Fruit fly (Drosophila melanogaster) whole organism, embryonic: ENCODE measurements around the gene CG17207.
A peak's percentile ranks its signal among the peaks of the same experiment; 100 is the strongest.

ENCODE experiments used
- Asciz ChIP-seq: fragments of 200-800 bp; sonication (Bioruptor generic); optimal IDR thresholded peaks from 2 replicates; lab custom pipeline; 2017; ENCODE audit warnings: missing biosample characterization, mild to moderate bottlenecking, missing genetic modification characterization, missing genetic modification reagents
- Atf6 ChIP-seq: fragments of 200-800 bp; sonication (Bioruptor generic); IDR thresholded peaks from 2 replicates; pipeline ENCODE4 v1.3.6; 2022; ENCODE audit warnings: missing biosample characterization, missing genetic modification characterization
- B-H1 ChIP-seq: fragments of 200-800 bp; sonication (Bioruptor generic); IDR thresholded peaks from 3 replicates; pipeline ENCODE4 v1.3.6; 2022; ENCODE audit warnings: missing biosample characterization, missing genetic modification characterization
- Blimp-1 ChIP-seq: fragments of 200-800 bp; sonication (Bioruptor generic); optimal IDR thresholded peaks from 3 replicates; lab custom pipeline; 2018; ENCODE audit warnings: missing biosample characterization, missing genetic modification characterization, mild to moderate bottlenecking, moderate library complexity, missing genetic modification reagents
- CG10209 ChIP-seq: fragments of 200-800 bp; sonication (Bioruptor generic); optimal IDR thresholded peaks from 3 replicates; lab custom pipeline; 2017; ENCODE audit warnings: missing biosample characterization, mild to moderate bottlenecking, missing genetic modification characterization, missing genetic modification reagents
- CG10979 ChIP-seq: fragments of 200-800 bp; sonication (Bioruptor generic); optimal IDR thresholded peaks from 2 replicates; lab custom pipeline; 2018; ENCODE audit warnings: missing biosample characterization, mild to moderate bottlenecking, missing genetic modification characterization, moderate library complexity
- CG11695 ChIP-seq: fragments of 200-800 bp; sonication (Bioruptor generic); IDR thresholded peaks from 3 replicates; pipeline ENCODE4 v1.3.6; 2022; ENCODE audit warnings: missing biosample characterization, missing genetic modification characterization
- CG12104 ChIP-seq: fragments of 200-800 bp; sonication (Bioruptor generic); optimal IDR thresholded peaks from 3 replicates; lab custom pipeline; 2016; ENCODE audit warnings: missing biosample characterization, missing genetic modification characterization
- CG13296 ChIP-seq: fragments of 200-800 bp; sonication (Bioruptor generic); optimal IDR thresholded peaks from 3 replicates; lab custom pipeline; 2018; ENCODE audit warnings: missing biosample characterization, mild to moderate bottlenecking, missing genetic modification characterization
- CG13894 ChIP-seq: fragments of 200-800 bp; sonication (Bioruptor generic); optimal IDR thresholded peaks from 3 replicates; lab custom pipeline; 2018; ENCODE audit warnings: missing biosample characterization, mild to moderate bottlenecking, missing genetic modification characterization, moderate library complexity
- CG15011 ChIP-seq: fragments of 200-800 bp; sonication (Bioruptor generic); optimal IDR thresholded peaks from 3 replicates; lab custom pipeline; 2018; ENCODE audit warnings: missing biosample characterization, mild to moderate bottlenecking, missing genetic modification characterization
- CG15269 ChIP-seq: fragments of 200-800 bp; sonication (Bioruptor generic); optimal IDR thresholded peaks from 2 replicates; lab custom pipeline; 2018; ENCODE audit warnings: missing biosample characterization, mild to moderate bottlenecking, missing genetic modification characterization, moderate library complexity
- CG1603 ChIP-seq: fragments of 200-800 bp; sonication (Bioruptor generic); optimal IDR thresholded peaks from 2 replicates; lab custom pipeline; 2019; ENCODE audit warnings: missing biosample characterization, mild to moderate bottlenecking, missing genetic modification characterization, moderate library complexity
- CG16815 ChIP-seq: fragments of 200-800 bp; sonication (Bioruptor generic); optimal IDR thresholded peaks from 3 replicates; lab custom pipeline; 2017; ENCODE audit warnings: missing biosample characterization, mild to moderate bottlenecking, missing genetic modification characterization
- CG17328 ChIP-seq: fragments of 200-800 bp; sonication (Bioruptor generic); IDR thresholded peaks from 2 replicates; pipeline ENCODE4 v1.3.6; 2022; ENCODE audit warnings: missing biosample characterization, missing genetic modification characterization
- CG17385 ChIP-seq: fragments of 200-800 bp; sonication (Bioruptor generic); optimal IDR thresholded peaks from 3 replicates; lab custom pipeline; 2018; ENCODE audit warnings: missing biosample characterization, mild to moderate bottlenecking, missing genetic modification characterization
- CG18599 ChIP-seq: fragments of 200-800 bp; sonication (Bioruptor generic); optimal IDR thresholded peaks from 3 replicates; lab custom pipeline; 2017; ENCODE audit warnings: missing biosample characterization, missing genetic modification characterization, mild to moderate bottlenecking, moderate library complexity, missing genetic modification reagents
- CG32772 ChIP-seq: fragments of 200-800 bp; sonication (Bioruptor generic); IDR thresholded peaks from 2 replicates; pipeline ENCODE4 v1.3.6; 2022; ENCODE audit warnings: missing biosample characterization, missing genetic modification characterization
- CG3281 ChIP-seq: fragments of 200-800 bp; sonication (Bioruptor generic); optimal IDR thresholded peaks from 3 replicates; lab custom pipeline; 2017; ENCODE audit warnings: missing biosample characterization, mild to moderate bottlenecking, missing genetic modification characterization
- CG3995 ChIP-seq: fragments of 200-800 bp; sonication (Bioruptor generic); optimal IDR thresholded peaks from 3 replicates; lab custom pipeline; 2016; ENCODE audit warnings: missing biosample characterization, missing genetic modification characterization
- CG4360 ChIP-seq: fragments of 200-800 bp; sonication (Bioruptor generic); IDR thresholded peaks from 2 replicates; pipeline ENCODE4 v1.3.6; 2022; ENCODE audit warnings: missing biosample characterization, missing genetic modification characterization
- CG7357 ChIP-seq: fragments of 200-800 bp; sonication (Bioruptor generic); IDR thresholded peaks from 3 replicates; pipeline ENCODE4 v1.3.6; 2022; ENCODE audit warnings: missing biosample characterization, missing genetic modification characterization
- CG7556 ChIP-seq: fragments of 200-800 bp; sonication (Bioruptor generic); optimal IDR thresholded peaks from 2 replicates; lab custom pipeline; 2017; ENCODE audit warnings: missing biosample characterization, mild to moderate bottlenecking, missing genetic modification characterization
- CG7839 ChIP-seq: fragments of 200-800 bp; sonication (Bioruptor generic); optimal IDR thresholded peaks from 3 replicates; lab custom pipeline; 2018; ENCODE audit warnings: missing biosample characterization, mild to moderate bottlenecking, missing genetic modification characterization, moderate library complexity
- CG8765 ChIP-seq: fragments of 200-800 bp; sonication (Bioruptor generic); IDR thresholded peaks from 2 replicates; pipeline ENCODE4 v1.3.6; 2022; ENCODE audit warnings: missing biosample characterization, missing genetic modification characterization
- CG8924 ChIP-seq: fragments of 200-800 bp; optimal IDR thresholded peaks from 3 replicates; lab custom pipeline; 2019; ENCODE audit warnings: missing biosample characterization, mild to moderate bottlenecking, missing genetic modification characterization, moderate library complexity
- CG9932 ChIP-seq: fragments of 200-800 bp; sonication (Bioruptor generic); IDR thresholded peaks from 2 replicates; pipeline ENCODE4 v1.3.6; 2022; ENCODE audit warnings: missing biosample characterization, missing genetic modification characterization
- E2f2 ChIP-seq: fragments of 200-800 bp; sonication (Bioruptor generic); IDR thresholded peaks from 2 replicates; pipeline ENCODE4 v1.3.6; 2022; ENCODE audit warnings: missing biosample characterization, missing genetic modification characterization
- HHEX ChIP-seq: fragments of 200-800 bp; sonication (Bioruptor generic); optimal IDR thresholded peaks from 3 replicates; lab custom pipeline; 2017; ENCODE audit warnings: missing biosample characterization, mild to moderate bottlenecking, missing genetic modification characterization, missing genetic modification reagents
- HLH54F ChIP-seq: fragments of 200-800 bp; sonication (Bioruptor generic); optimal IDR thresholded peaks from 3 replicates; lab custom pipeline; 2016; ENCODE audit warnings: missing biosample characterization, missing genetic modification characterization
- Hr51 ChIP-seq, 2 experiments: fragments of 200-800 bp; sonication (Bioruptor generic); optimal IDR thresholded peaks; 2 replicates in 1 of 2; 3 replicates in 1 of 2; lab custom pipeline; 2016 to 2018; ENCODE audit warnings: missing biosample characterization in 2 of 2, missing genetic modification characterization in 2 of 2, mild to moderate bottlenecking in 1 of 2, moderate library complexity in 1 of 2
- Kr ChIP-seq: fragments of 200-800 bp; sonication (Bioruptor generic); optimal IDR thresholded peaks from 2 replicates; lab custom pipeline; 2017; ENCODE audit warnings: missing biosample characterization, mild to moderate bottlenecking, missing genetic modification characterization
- MESR4 ChIP-seq: fragments of 200-800 bp; sonication (Bioruptor generic); optimal IDR thresholded peaks from 2 replicates; lab custom pipeline; 2018; ENCODE audit warnings: missing biosample characterization, mild to moderate bottlenecking, missing genetic modification characterization, moderate library complexity
- Vsx1 ChIP-seq: fragments of 200-800 bp; sonication (Bioruptor generic); optimal IDR thresholded peaks from 2 replicates; lab custom pipeline; 2017; ENCODE audit warnings: missing biosample characterization, mild to moderate bottlenecking, missing genetic modification characterization, missing genetic modification reagents
- Xrp1 ChIP-seq: fragments of 200-800 bp; sonication (Bioruptor generic); IDR thresholded peaks from 2 replicates; pipeline ENCODE4 v1.3.6; 2022; ENCODE audit warnings: missing biosample characterization, missing genetic modification characterization
- ap ChIP-seq: fragments of 200-800 bp; sonication (Bioruptor generic); IDR thresholded peaks from 2 replicates; pipeline ENCODE4 v1.3.6; 2022; ENCODE audit warnings: missing biosample characterization, missing genetic modification characterization
- ato ChIP-seq: fragments of 200-800 bp; sonication (Bioruptor generic); IDR thresholded peaks from 2 replicates; pipeline ENCODE4 v1.3.6; 2022; ENCODE audit warnings: missing biosample characterization, missing genetic modification characterization; ENCODE audit not compliant: partially characterized antibody
- cas ChIP-seq: fragments of 200-800 bp; sonication (Bioruptor generic); IDR thresholded peaks from 2 replicates; pipeline ENCODE4 v1.3.6; 2022; ENCODE audit warnings: missing biosample characterization, missing genetic modification characterization
- dpn ChIP-seq, 2 experiments: fragments of 200-800 bp; sonication (Bioruptor generic); optimal IDR thresholded peaks; 3 replicates each; lab custom pipeline; 2016; ENCODE audit warnings: missing biosample characterization in 2 of 2, missing genetic modification characterization in 2 of 2
- esg ChIP-seq: fragments of 200-800 bp; sonication (Bioruptor generic); conservative IDR thresholded peaks from 2 replicates; pipeline ENCODE4 v1.3.6; 2022; ENCODE audit warnings: missing biosample characterization, missing genetic modification characterization
- fd96Cb ChIP-seq: fragments of 200-800 bp; sonication (Bioruptor generic); optimal IDR thresholded peaks from 2 replicates; lab custom pipeline; 2018; ENCODE audit warnings: missing biosample characterization, mild to moderate bottlenecking, missing genetic modification characterization, moderate library complexity
- fru ChIP-seq: fragments of >200 bp; optimal IDR thresholded peaks from 2 replicates; lab custom pipeline; 2017
- hbn ChIP-seq: fragments of 200-800 bp; sonication (Bioruptor generic); IDR thresholded peaks from 2 replicates; pipeline ENCODE4 v1.3.6; 2022; ENCODE audit warnings: missing biosample characterization, missing genetic modification characterization; ENCODE audit not compliant: partially characterized antibody
- klu ChIP-seq: fragments of 200-800 bp; sonication (Bioruptor generic); IDR thresholded peaks from 2 replicates; pipeline ENCODE4 v1.3.6; 2022; ENCODE audit warnings: missing biosample characterization, missing genetic modification characterization
- lmd ChIP-seq: fragments of 200-800 bp; sonication (Bioruptor generic); IDR thresholded peaks from 2 replicates; pipeline ENCODE4 v1.3.6; 2022; ENCODE audit warnings: missing biosample characterization, missing genetic modification characterization
- org-1 ChIP-seq: fragments of 200-800 bp; sonication (Bioruptor generic); optimal IDR thresholded peaks from 2 replicates; lab custom pipeline; 2017; ENCODE audit warnings: missing biosample characterization, missing genetic modification characterization
- psq ChIP-seq: fragments of 200-800 bp; sonication (Bioruptor generic); optimal IDR thresholded peaks from 2 replicates; lab custom pipeline; 2017; ENCODE audit warnings: missing biosample characterization, missing genetic modification characterization
- row ChIP-seq: fragments of 200-800 bp; sonication (Bioruptor generic); IDR thresholded peaks from 3 replicates; pipeline ENCODE4 v1.3.6; 2022; ENCODE audit warnings: missing biosample characterization, missing genetic modification characterization
- sd ChIP-seq: fragments of 200-800 bp; sonication (Bioruptor generic); optimal IDR thresholded peaks from 3 replicates; lab custom pipeline; 2018; ENCODE audit warnings: missing biosample characterization, mild to moderate bottlenecking, missing genetic modification characterization, moderate library complexity
- sens ChIP-seq: fragments of 200-800 bp; sonication (Bioruptor generic); peaks from one replicate; lab custom pipeline; 2016; ENCODE audit warnings: missing biosample characterization, missing genetic modification characterization

Gene CG17207

dm6 chr3R:12451376-12451775, 12.4 kb upstream of the CG17207 start (continued):
- TF ChIP-seq CG7839 (peak; percentile 58), CG32772 (GFP tag; lab: Robert Waterston, UW) (0 out of 2 replicates have a peak, but pooled peaks have one; percentile 29), HHEX (GFP tag; lab: Kevin White, UChicago) (peak; percentile 0), CG8924 (tag; lab: Kevin White, UChicago) (peak; percentile 5), CG12104 (GFP tag; lab: Kevin White, UChicago) (no peak), Blimp-1 (GFP tag; lab: Kevin White, UChicago) (peak; percentile 38), psq (GFP tag; lab: Kevin White, UChicago) (no peak), dpn (GFP tag; optimal IDR thresholded peaks at IDR 0.05; lab: Kevin White, UChicago) (peak in 1 of 2 experiments; percentile 22), CG8765 (no peak), CG16815 (GFP tag; lab: Kevin White, UChicago) (no peak), CG7556 (GFP tag; lab: Kevin White, UChicago) (peak; percentile 4), Vsx1 (GFP tag; lab: Kevin White, UChicago) (no peak), CG10209 (GFP tag; lab: Kevin White, UChicago) (peak; percentile 46), sens (GFP tag; lab: Kevin White, UChicago) (peak; percentile 77), CG13296 (GFP tag; lab: Kevin White, UChicago) (peak; percentile 12), org-1 (GFP tag; lab: Kevin White, UChicago) (no peak), CG10979 (peak; percentile 12), E2f2 (GFP tag; lab: Robert Waterston, UW) (peak; percentile 13; the same call in 1 of the 2 replicates), CG17385 (GFP tag; lab: Kevin White, UChicago) (peak; percentile 35), CG1603 (tag; lab: Kevin White, UChicago) (peak; percentile 51), CG18599 (GFP tag; lab: Kevin White, UChicago) (no peak), lmd (GFP tag; lab: Robert Waterston, UW) (0 out of 2 replicates have a peak, but pooled peaks have one; percentile 16), Hr51 (GFP tag; optimal IDR thresholded peaks at IDR 0.05; lab: Kevin White, UChicago) (peak in 1 of 2 experiments; percentile 77), HLH54F (no peak), CG9932 (0 out of 2 replicates have a peak, but pooled peaks have one; percentile 21), row (GFP tag; lab: Robert Waterston, UW) (peak; percentile 42), CG7357 (GFP tag; lab: Robert Waterston, UW) (0 out of 3 replicates have a peak, but pooled peaks have one; percentile 7), CG15269 (tag; lab: Kevin White, UChicago) (peak; percentile 70), Asciz (GFP tag; lab: Kevin White, UChicago) (peak; percentile 21), CG3281 (GFP tag; lab: Kevin White, UChicago) (peak; percentile 14), ap (GFP tag; lab: Robert Waterston, UW) (peak; percentile 35; the same call in 1 of the 2 replicates), Atf6 (GFP tag; lab: Robert Waterston, UW) (peak; percentile 39; the same call in 1 of the 2 replicates), Xrp1 (peak; percentile 45), cas (GFP tag; lab: Robert Waterston, UW) (no peak), CG17328 (GFP tag; lab: Robert Waterston, UW) (peak; percentile 47; the same call in 1 of the 2 replicates)

- TF ChIP-seq CG13894 (tag; lab: Kevin White, UChicago) (peak; percentile 58), CG3995 (GFP tag; lab: Kevin White, UChicago) (no peak), hbn (no peak), sd (tag; lab: Kevin White, UChicago) (peak; percentile 30), B-H1 (no peak), klu (GFP tag; lab: Robert Waterston, UW) (no peak), ato (GFP tag; lab: Robert Waterston, UW) (no peak), esg (no peak), Kr (GFP tag; lab: Kevin White, UChicago) (no peak), CG4360 (GFP tag; lab: Robert Waterston, UW) (no peak), fru (lab: Kevin White, UChicago) (no peak), CG15011 (no peak), fd96Cb (tag; lab: Kevin White, UChicago) (no peak), MESR4 (no peak), CG11695 (GFP tag; lab: Robert Waterston, UW) (no peak)
Measured at dm6 chr3R:12450713-12451259, 11.8 kb upstream of the CG17207 start.
